Worm (Caenorhabditis elegans) whole organism, mixed stage, embryonic: ENCODE measurements around the gene F35C8.8.

ENCODE experiments used
- M03D4.4 ChIP-seq: sonication (generic microtip); optimal IDR thresholded peaks from 2 replicates; lab custom pipeline; 2017; ENCODE audit warnings: mild to moderate bottlenecking, missing genetic modification characterization, missing compliant biosample characterization
- bed-3 ChIP-seq: fragments of 200-800 bp; sonication (Bioruptor generic); optimal IDR thresholded peaks from 3 replicates; lab custom pipeline; 2018; ENCODE audit warnings: mild to moderate bottlenecking, missing genetic modification characterization, moderate library complexity, missing compliant biosample characterization
- ceh-39 ChIP-seq: fragments of 150-350 bp; optimal IDR thresholded peaks from 2 replicates; lab custom pipeline; 2014; ENCODE audit warnings: missing biosample characterization, missing genetic modification characterization
- ceh-43 ChIP-seq: fragments of 200-800 bp; sonication (Bioruptor generic); optimal IDR thresholded peaks from 2 replicates; lab custom pipeline; 2018; ENCODE audit warnings: mild to moderate bottlenecking, missing genetic modification characterization, moderate library complexity, missing compliant biosample characterization
- ceh-83 ChIP-seq: fragments of 200-800 bp; sonication (Bioruptor generic); optimal IDR thresholded peaks from 2 replicates; lab custom pipeline; 2018; ENCODE audit warnings: mild to moderate bottlenecking, missing genetic modification characterization, missing compliant biosample characterization
- cnd-1 ChIP-seq: fragments of 200-800 bp; sonication (Bioruptor generic); optimal IDR thresholded peaks from 2 replicates; lab custom pipeline; 2018; ENCODE audit warnings: mild to moderate bottlenecking, missing genetic modification characterization, missing compliant biosample characterization
- drap-1 ChIP-seq: fragments of 200-800 bp; sonication (Bioruptor generic); optimal IDR thresholded peaks from 3 replicates; lab custom pipeline; 2018; ENCODE audit warnings: mild to moderate bottlenecking, missing genetic modification characterization, missing compliant biosample characterization
- elt-1 ChIP-seq: sonication (generic microtip); optimal IDR thresholded peaks from 2 replicates; lab custom pipeline; 2017; ENCODE audit warnings: missing genetic modification characterization, mild to moderate bottlenecking, missing compliant biosample characterization, antibody characterized with exemption, moderate library complexity, borderline replicate concordance; ENCODE audit not compliant: insufficient read depth
- elt-3 ChIP-seq: fragments of 150-350 bp; optimal IDR thresholded peaks from 2 replicates; lab custom pipeline; 2014; ENCODE audit warnings: missing biosample characterization, missing genetic modification characterization
- ham-2 ChIP-seq: fragments of 200-800 bp; sonication (Bioruptor generic); optimal IDR thresholded peaks from 2 replicates; lab custom pipeline; 2018; ENCODE audit warnings: mild to moderate bottlenecking, missing genetic modification characterization, missing compliant biosample characterization
- lin-13 ChIP-seq: fragments of 150-350 bp; optimal IDR thresholded peaks from 2 replicates; lab custom pipeline; 2014; ENCODE audit warnings: missing biosample characterization, missing genetic modification characterization
- lin-32 ChIP-seq: fragments of 200-800 bp; sonication (Bioruptor generic); optimal IDR thresholded peaks from 2 replicates; lab custom pipeline; 2018; ENCODE audit warnings: mild to moderate bottlenecking, missing genetic modification characterization, missing compliant biosample characterization
- lsy-2 ChIP-seq: fragments of 150-350 bp; optimal IDR thresholded peaks from 2 replicates; lab custom pipeline; 2014; ENCODE audit warnings: missing biosample characterization, missing genetic modification characterization
- mep-1 ChIP-seq: fragments of 150-350 bp; optimal IDR thresholded peaks from 2 replicates; lab custom pipeline; 2017; ENCODE audit warnings: missing biosample characterization, missing genetic modification reagents, missing genetic modification characterization, inconsistent platforms
- mls-2 ChIP-seq: sonication (generic microtip); optimal IDR thresholded peaks from 2 replicates; lab custom pipeline; 2016; ENCODE audit warnings: mild to moderate bottlenecking, missing genetic modification characterization, moderate library complexity, missing compliant biosample characterization
- nhr-12 ChIP-seq: fragments of 150-350 bp; optimal IDR thresholded peaks from 2 replicates; lab custom pipeline; 2014; ENCODE audit warnings: missing biosample characterization, missing genetic modification characterization
- nhr-2 ChIP-seq: fragments of 150-350 bp; optimal IDR thresholded peaks from 2 replicates; lab custom pipeline; 2014; ENCODE audit warnings: missing biosample characterization, missing genetic modification characterization
- nhr-237 ChIP-seq: fragments of 150-350 bp; optimal IDR thresholded peaks from 2 replicates; lab custom pipeline; 2014; ENCODE audit warnings: missing biosample characterization, missing genetic modification characterization
- nhr-28 ChIP-seq: fragments of 150-350 bp; optimal IDR thresholded peaks from 2 replicates; lab custom pipeline; 2014; ENCODE audit warnings: missing biosample characterization, missing genetic modification characterization
- nhr-76 ChIP-seq: sonication (generic microtip); optimal IDR thresholded peaks from 2 replicates; lab custom pipeline; 2017; ENCODE audit warnings: missing biosample characterization, missing genetic modification characterization
- pha-4 ChIP-seq: fragments of 150-350 bp; optimal IDR thresholded peaks from 2 replicates; lab custom pipeline; 2018; ENCODE audit warnings: missing biosample characterization, missing genetic modification reagents, missing genetic modification characterization
- sem-2 ChIP-seq: fragments of 200-800 bp; sonication (Bioruptor generic); optimal IDR thresholded peaks from 2 replicates; lab custom pipeline; 2018; ENCODE audit warnings: mild to moderate bottlenecking, missing genetic modification characterization, missing compliant biosample characterization
- snpc-4 ChIP-seq: fragments of 150-350 bp; optimal IDR thresholded peaks from 2 replicates; lab custom pipeline; 2014; ENCODE audit warnings: missing biosample characterization, missing genetic modification characterization
- sptf-1 ChIP-seq: sonication (generic microtip); optimal IDR thresholded peaks from 2 replicates; lab custom pipeline; 2017; ENCODE audit warnings: mild to moderate bottlenecking, missing genetic modification characterization, moderate library complexity, missing compliant biosample characterization
- tbx-8 ChIP-seq: fragments of 200-800 bp; sonication (Bioruptor generic); optimal IDR thresholded peaks from 2 replicates; lab custom pipeline; 2018; ENCODE audit warnings: mild to moderate bottlenecking, missing genetic modification characterization, moderate library complexity, missing compliant biosample characterization
- unc-120 ChIP-seq: sonication (generic microtip); optimal IDR thresholded peaks from 2 replicates; lab custom pipeline; 2017; ENCODE audit warnings: missing genetic modification characterization, missing compliant biosample characterization; ENCODE audit not compliant: poor library complexity, severe bottlenecking
- unc-39 ChIP-seq: fragments of 150-350 bp; optimal IDR thresholded peaks from 2 replicates; lab custom pipeline; 2014; ENCODE audit warnings: missing biosample characterization, missing genetic modification characterization
- unc-62 ChIP-seq: fragments of 150-350 bp; optimal IDR thresholded peaks from 2 replicates; lab custom pipeline; 2014; ENCODE audit warnings: missing biosample characterization, missing genetic modification reagents, missing genetic modification characterization
- zip-8 ChIP-seq: fragments of 150-350 bp; optimal IDR thresholded peaks from 2 replicates; lab custom pipeline; 2014; ENCODE audit warnings: missing biosample characterization, missing genetic modification characterization

Gene F35C8.8

ce11 chrX:5372638-5373037, at the start of gene F35C8.8:
F35C8.8 (minus strand) TSS chrX:5372639.
- TF ChIP-seq unc-39 (tag; lab: Kevin White, UChicago): no peak
- no peak for TF ChIP-seq nhr-76 (tag; lab: Kevin White, UChicago)
- no peak for TF ChIP-seq nhr-2 (tag; lab: Kevin White, UChicago)
- TF ChIP-seq unc-120 (tag; lab: Kevin White, UChicago): no peak
- TF ChIP-seq nhr-237 (tag; lab: Kevin White, UChicago): no peak
- TF ChIP-seq sem-2 (GFP tag; lab: Kevin White, UChicago): no peak
- no peak for TF ChIP-seq cnd-1 (tag; lab: Kevin White, UChicago)
- no peak for TF ChIP-seq ceh-39 (tag; lab: Kevin White, UChicago)
- no peak for TF ChIP-seq nhr-12 (tag; lab: Kevin White, UChicago)
- no peak for TF ChIP-seq unc-62
- no peak for TF ChIP-seq tbx-8 (GFP tag; lab: Kevin White, UChicago)
- no peak for TF ChIP-seq zip-8
- no peak for TF ChIP-seq mep-1
- TF ChIP-seq mls-2 (tag; lab: Kevin White, UChicago): no peak
- TF ChIP-seq M03D4.4: no peak
- no peak for TF ChIP-seq pha-4

ce11 chrX:5414250-5414649, 41.8 kb upstream of the F35C8.8 start, which contains the start of gene C41A3.2:
C41A3.2 (minus strand) TSS chrX:5414350.
- no peak for TF ChIP-seq nhr-12 (tag; lab: Kevin White, UChicago)
- no peak for TF ChIP-seq nhr-76 (tag; lab: Kevin White, UChicago)
- TF ChIP-seq nhr-237 (tag; lab: Kevin White, UChicago): no peak
- TF ChIP-seq elt-1 (tag; lab: Kevin White, UChicago): no peak
- TF ChIP-seq mep-1: no peak
- no peak for TF ChIP-seq nhr-28 (tag; lab: Kevin White, UChicago)

ce11 chrX:5413510-5413909, 41.1 kb upstream of the F35C8.8 start, which contains the start of gene pks-1:
pks-1 (plus strand) TSS chrX:5413810.
- TF ChIP-seq sem-2 (GFP tag; lab: Kevin White, UChicago): no peak
- no peak for TF ChIP-seq nhr-2 (tag; lab: Kevin White, UChicago)
- TF ChIP-seq ceh-39 (tag; lab: Kevin White, UChicago): no peak
- TF ChIP-seq lin-32 (GFP tag; lab: Kevin White, UChicago): no peak
- no peak for TF ChIP-seq lsy-2 (tag; lab: Kevin White, UChicago)
- no peak for TF ChIP-seq ceh-43
- TF ChIP-seq drap-1 (GFP tag; lab: Kevin White, UChicago): no peak

- TF ChIP-seq snpc-4 (no peak), lsy-2 (tag; lab: Kevin White, UChicago) (no peak), nhr-12 (tag; lab: Kevin White, UChicago) (no peak), elt-1 (tag; lab: Kevin White, UChicago) (no peak), nhr-28 (tag; lab: Kevin White, UChicago) (no peak), ceh-43 (peak; percentile 50), unc-120 (tag; lab: Kevin White, UChicago) (no peak), ceh-39 (tag; lab: Kevin White, UChicago) (no peak), ham-2 (peak; percentile 2), sem-2 (GFP tag; lab: Kevin White, UChicago) (peak; percentile 27), ceh-83 (GFP tag; lab: Kevin White, UChicago) (peak; percentile 82), sptf-1 (tag; lab: Kevin White, UChicago) (peak; percentile 72), mls-2 (tag; lab: Kevin White, UChicago) (peak; percentile 70), M03D4.4 (peak; percentile 53), drap-1 (GFP tag; lab: Kevin White, UChicago) (peak; percentile 60), bed-3 (GFP tag; lab: Kevin White, UChicago) (peak; percentile 17), unc-62 (no peak), elt-3 (tag; lab: Kevin White, UChicago) (no peak), mep-1 (peak; percentile 5), tbx-8 (GFP tag; lab: Kevin White, UChicago) (no peak), cnd-1 (tag; lab: Kevin White, UChicago) (peak; percentile 53)
These were observed 34.8 kb upstream of the F35C8.8 start for ce11 chrX:5407271-5407670.

ce11 chrX:5406345-5406744, 33.9 kb upstream of the F35C8.8 start, which contains the start of gene C03F11.4:
C03F11.4 (minus strand) TSS chrX:5406445.
- no peak for TF ChIP-seq lin-13 (tag; lab: Kevin White, UChicago)
- no peak for TF ChIP-seq sem-2 (GFP tag; lab: Kevin White, UChicago)
- TF ChIP-seq nhr-12 (tag; lab: Kevin White, UChicago): no peak
- no peak for TF ChIP-seq M03D4.4
- TF ChIP-seq drap-1 (GFP tag; lab: Kevin White, UChicago): no peak
- no peak for TF ChIP-seq zip-8
- no peak for TF ChIP-seq cnd-1 (tag; lab: Kevin White, UChicago)
- no peak for TF ChIP-seq ceh-39 (tag; lab: Kevin White, UChicago)
- TF ChIP-seq lin-32 (GFP tag; lab: Kevin White, UChicago): no peak
- no peak for TF ChIP-seq mep-1
